Worm (Caenorhabditis elegans) whole organism, L3 larva: ENCODE data around the gene Y111B2A.1.

Experiments used
- ama-1 ChIP-seq: fragments of 150-350 bp; optimal IDR thresholded peaks from 2 replicates; lab custom pipeline; 2018
- egl-27 ChIP-seq: sonication (generic microtip); optimal IDR thresholded peaks from 4 replicates; lab custom pipeline; 2017; ENCODE audit warnings: missing biosample characterization, missing genetic modification reagents, missing genetic modification characterization
- elt-1 ChIP-seq: fragments of 150-350 bp; optimal IDR thresholded peaks from 2 replicates; lab custom pipeline; 2014; ENCODE audit warnings: missing biosample characterization, missing genetic modification characterization
- elt-2 ChIP-seq: sonication (generic microtip); optimal IDR thresholded peaks from 2 replicates; lab custom pipeline; 2016; ENCODE audit warnings: missing genetic modification reagents, mild to moderate bottlenecking, missing genetic modification characterization, missing compliant biosample characterization
- hmg-11 ChIP-seq: sonication (generic microtip); optimal IDR thresholded peaks from 2 replicates; lab custom pipeline; 2016; ENCODE audit warnings: missing genetic modification characterization, missing compliant biosample characterization
- nhr-76 ChIP-seq: fragments of 150-350 bp; sonication (generic microtip); optimal IDR thresholded peaks from 5 replicates; lab custom pipeline; 2014; ENCODE audit warnings: missing biosample characterization, missing genetic modification characterization
- pqm-1 ChIP-seq: fragments of 150-350 bp; optimal IDR thresholded peaks from 2 replicates; lab custom pipeline; 2017; ENCODE audit warnings: missing biosample characterization, missing genetic modification characterization, inconsistent platforms
- zag-1 ChIP-seq: fragments of 150-350 bp; optimal IDR thresholded peaks from 2 replicates; lab custom pipeline; 2014; ENCODE audit warnings: missing biosample characterization, missing genetic modification characterization
- ztf-4 ChIP-seq: fragments of 150-350 bp; optimal IDR thresholded peaks from 2 replicates; lab custom pipeline; 2014; ENCODE audit warnings: missing biosample characterization, missing genetic modification characterization

DNA sequence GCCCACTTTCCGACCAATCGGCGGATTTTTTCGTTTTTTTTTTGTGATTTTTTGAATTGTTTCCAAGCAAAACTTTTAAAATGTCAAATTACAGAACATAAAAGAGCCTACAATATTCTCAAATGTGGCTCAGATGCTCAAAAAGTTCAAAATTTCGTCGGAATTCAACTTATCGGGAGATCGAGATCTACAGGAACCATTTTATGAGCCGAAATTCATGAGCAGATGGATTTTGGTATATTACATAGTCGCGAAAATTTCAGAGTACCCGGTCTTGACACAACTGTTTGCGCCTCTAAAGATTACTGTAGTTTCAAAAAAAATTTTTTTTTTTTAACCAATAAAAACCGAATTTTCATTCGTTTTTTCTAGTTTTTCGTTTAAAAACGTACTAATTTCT is 36.5 kb downstream of the Y111B2A.1 start:
- no peak for TF ChIP-seq egl-27 (tag; lab: Kevin White, UChicago)
- TF ChIP-seq ztf-4, result no peak
- TF ChIP-seq nhr-76 (tag; lab: Kevin White, UChicago), result no peak
- TF ChIP-seq pqm-1 (tag; lab: Kevin White, UChicago), result no peak
- TF ChIP-seq hmg-11 (tag; lab: Kevin White, UChicago), result no peak
- TF ChIP-seq elt-1, result no peak
- TF ChIP-seq ama-1 (lab: Kevin White, UChicago), result no peak
- TF ChIP-seq zag-1, result no peak
- no peak for TF ChIP-seq elt-2 (tag; lab: Kevin White, UChicago)
